Fruit fly (Drosophila melanogaster) whole organism, embryonic: Measurements from ENCODE around the gene Eig71Eg.
A peak's percentile ranks its signal among the peaks of the same experiment; 100 is the strongest.

ENCODE experiments used
- Aef1 ChIP-seq: fragments of 200-800 bp; sonication (Bioruptor generic); IDR thresholded peaks from 3 replicates; pipeline ENCODE4 v1.3.6; 2022; ENCODE audit warnings: missing biosample characterization, missing genetic modification characterization
- Bteb2 ChIP-seq: fragments of 200-800 bp; sonication (Bioruptor generic); optimal IDR thresholded peaks from 2 replicates; lab custom pipeline; 2016; ENCODE audit warnings: missing biosample characterization, missing genetic modification characterization
- CG10431 ChIP-seq: fragments of 200-800 bp; sonication (Bioruptor generic); optimal IDR thresholded peaks from 3 replicates; lab custom pipeline; 2018; ENCODE audit warnings: missing biosample characterization, mild to moderate bottlenecking, missing genetic modification characterization
- CG12769 ChIP-seq: fragments of 200-800 bp; sonication (Bioruptor generic); optimal IDR thresholded peaks from 2 replicates; lab custom pipeline; 2019; ENCODE audit warnings: missing biosample characterization, mild to moderate bottlenecking, missing genetic modification characterization, moderate library complexity
- CG13894 ChIP-seq: fragments of 200-800 bp; sonication (Bioruptor generic); optimal IDR thresholded peaks from 3 replicates; lab custom pipeline; 2018; ENCODE audit warnings: missing biosample characterization, mild to moderate bottlenecking, missing genetic modification characterization, moderate library complexity
- CG14710 ChIP-seq: fragments of 200-800 bp; sonication (Bioruptor generic); optimal IDR thresholded peaks from 3 replicates; lab custom pipeline; 2019; ENCODE audit warnings: missing biosample characterization, mild to moderate bottlenecking, missing genetic modification characterization, moderate library complexity
- CG15696 ChIP-seq: fragments of 200-800 bp; sonication (Bioruptor generic); optimal IDR thresholded peaks from 2 replicates; lab custom pipeline; 2019; ENCODE audit warnings: missing biosample characterization, mild to moderate bottlenecking, missing genetic modification characterization, moderate library complexity
- CG1602 ChIP-seq: fragments of 200-800 bp; sonication (Bioruptor generic); optimal IDR thresholded peaks from 3 replicates; lab custom pipeline; 2016; ENCODE audit warnings: missing biosample characterization, missing genetic modification characterization
- CG16815 ChIP-seq: fragments of 200-800 bp; sonication (Bioruptor generic); optimal IDR thresholded peaks from 3 replicates; lab custom pipeline; 2017; ENCODE audit warnings: missing biosample characterization, mild to moderate bottlenecking, missing genetic modification characterization
- CG33557 ChIP-seq: fragments of 200-800 bp; sonication (Bioruptor generic); optimal IDR thresholded peaks from 2 replicates; lab custom pipeline; 2019; ENCODE audit warnings: missing biosample characterization, mild to moderate bottlenecking, missing genetic modification characterization, moderate library complexity
- CG34422 ChIP-seq: fragments of 200-800 bp; sonication (Bioruptor generic); IDR thresholded peaks from 3 replicates; pipeline ENCODE4 v1.3.6; 2022; ENCODE audit warnings: missing biosample characterization, missing genetic modification characterization
- CG4282 ChIP-seq: fragments of 200-800 bp; sonication (Bioruptor generic); optimal IDR thresholded peaks from 2 replicates; lab custom pipeline; 2016; ENCODE audit warnings: missing biosample characterization, missing genetic modification characterization
- CG6689 ChIP-seq: fragments of 200-800 bp; sonication (Bioruptor generic); IDR thresholded peaks from 2 replicates; pipeline ENCODE4 v1.3.6; 2022; ENCODE audit warnings: missing biosample characterization, missing genetic modification characterization
- CG8089 ChIP-seq: fragments of 200-800 bp; sonication (Bioruptor generic); optimal IDR thresholded peaks from 3 replicates; lab custom pipeline; 2016; ENCODE audit warnings: missing biosample characterization, missing genetic modification characterization
- CG9609 ChIP-seq: fragments of 200-800 bp; sonication (Bioruptor generic); optimal IDR thresholded peaks from 3 replicates; lab custom pipeline; 2016; ENCODE audit warnings: missing biosample characterization, missing genetic modification characterization
- CG9727 ChIP-seq: fragments of 200-800 bp; sonication (Bioruptor generic); optimal IDR thresholded peaks from 3 replicates; lab custom pipeline; 2017; ENCODE audit warnings: missing biosample characterization, mild to moderate bottlenecking, missing genetic modification characterization
- D ChIP-seq, 2 experiments: fragments of 200-800 bp in 1 of 2; fragments of >200 bp in 1 of 2; sonication (Bioruptor generic) in 1 of 2; optimal IDR thresholded peaks; 2 replicates in 1 of 2; 3 replicates in 1 of 2; lab custom pipeline; 2017; ENCODE audit warnings: mild to moderate bottlenecking in 1 of 2, missing biosample characterization in 1 of 2, missing genetic modification characterization in 1 of 2, missing genetic modification reagents in 1 of 2
- Dek ChIP-seq: fragments of 200-800 bp; sonication (Bioruptor generic); optimal IDR thresholded peaks from 3 replicates; lab custom pipeline; 2019; ENCODE audit warnings: missing biosample characterization, mild to moderate bottlenecking, missing genetic modification characterization, moderate library complexity
- Dfd ChIP-seq, 2 experiments: fragments of >200 bp; optimal IDR thresholded peaks; 2 replicates each; lab custom pipeline; 2017; ENCODE audit warnings: missing biosample characterization in 2 of 2, missing genetic modification characterization in 2 of 2
- E2f1 ChIP-seq: fragments of 200-800 bp; sonication (Bioruptor generic); IDR thresholded peaks from 2 replicates; pipeline ENCODE4 v1.3.6; 2022; ENCODE audit warnings: missing biosample characterization, missing genetic modification characterization
- Hr78 ChIP-seq, 2 experiments: fragments of 200-800 bp in 1 of 2; fragments of >200 bp in 1 of 2; sonication (Bioruptor generic) in 1 of 2; optimal IDR thresholded peaks; 2 replicates each; lab custom pipeline; 2017 to 2019; ENCODE audit warnings: missing biosample characterization in 2 of 2, missing genetic modification characterization in 2 of 2, mild to moderate bottlenecking in 1 of 2, moderate library complexity in 1 of 2
- NFAT ChIP-seq: fragments of 200-800 bp; sonication (Bioruptor generic); IDR thresholded peaks from 2 replicates; pipeline ENCODE4 v1.3.6; 2022; ENCODE audit warnings: missing biosample characterization, missing genetic modification characterization
- Pdp1 ChIP-seq, 2 experiments: fragments of 200-800 bp; sonication (Bioruptor generic); optimal IDR thresholded peaks; 3 replicates each; lab custom pipeline; 2016; ENCODE audit warnings: missing biosample characterization in 2 of 2, missing genetic modification characterization in 2 of 2, mild to moderate bottlenecking in 1 of 2, moderate library complexity in 1 of 2
- Ptx1 ChIP-seq: fragments of 200-800 bp; sonication (Bioruptor generic); IDR thresholded peaks from 2 replicates; pipeline ENCODE4 v1.3.6; 2022; ENCODE audit warnings: missing biosample characterization, missing genetic modification characterization
- Ssrp ChIP-seq: fragments of 200-800 bp; sonication (Bioruptor generic); optimal IDR thresholded peaks from 2 replicates; lab custom pipeline; 2018; ENCODE audit warnings: missing biosample characterization, mild to moderate bottlenecking, missing genetic modification characterization, moderate library complexity
- Tbp ChIP-seq: fragments of >200 bp; optimal IDR thresholded peaks from 2 replicates; lab custom pipeline; 2018; ENCODE audit warnings: missing biosample characterization, missing genetic modification characterization
- abd-A ChIP-seq: fragments of 200-800 bp; sonication (Bioruptor generic); optimal IDR thresholded peaks from 3 replicates; lab custom pipeline; 2019; ENCODE audit warnings: missing biosample characterization, mild to moderate bottlenecking, missing genetic modification characterization, moderate library complexity
- ara ChIP-seq: fragments of 200-800 bp; sonication (Bioruptor generic); IDR thresholded peaks from 2 replicates; pipeline ENCODE4 v1.3.6; 2022; ENCODE audit warnings: missing biosample characterization, missing genetic modification characterization
- chif ChIP-seq, 2 experiments: fragments of 200-800 bp; sonication (Bioruptor generic); optimal IDR thresholded peaks; 3 replicates each; lab custom pipeline; 2016; ENCODE audit warnings: missing biosample characterization in 2 of 2, missing genetic modification characterization in 2 of 2
- chinmo ChIP-seq: fragments of 200-800 bp; sonication (Bioruptor generic); IDR thresholded peaks from 4 replicates; pipeline ENCODE4 v1.3.6; 2022; ENCODE audit warnings: missing biosample characterization, missing genetic modification characterization; ENCODE audit not compliant: partially characterized antibody
- ftz-f1 ChIP-seq: fragments of 200-800 bp; sonication (Bioruptor generic); optimal IDR thresholded peaks from 2 replicates; lab custom pipeline; 2016; ENCODE audit warnings: missing biosample characterization, missing genetic modification characterization
- gt ChIP-seq: fragments of 200-800 bp; sonication (Bioruptor generic); IDR thresholded peaks from 2 replicates; pipeline ENCODE4 v1.3.6; 2022; ENCODE audit warnings: missing biosample characterization, missing genetic modification characterization
- lab ChIP-seq: fragments of 200-800 bp; sonication (Bioruptor generic); optimal IDR thresholded peaks from 3 replicates; lab custom pipeline; 2017; ENCODE audit warnings: missing biosample characterization, missing genetic modification characterization, mild to moderate bottlenecking, moderate library complexity, missing genetic modification reagents
- nerfin-2 ChIP-seq: fragments of 200-800 bp; sonication (Bioruptor generic); IDR thresholded peaks from 2 replicates; pipeline ENCODE4 v1.3.6; 2022; ENCODE audit warnings: missing biosample characterization, missing genetic modification characterization; ENCODE audit not compliant: partially characterized antibody
- nom ChIP-seq: fragments of 200-800 bp; sonication (Bioruptor generic); optimal IDR thresholded peaks from 2 replicates; lab custom pipeline; 2017; ENCODE audit warnings: missing biosample characterization, missing genetic modification characterization, mild to moderate bottlenecking, moderate library complexity, missing genetic modification reagents
- peb ChIP-seq: fragments of 200-800 bp; sonication (Bioruptor generic); IDR thresholded peaks from 2 replicates; pipeline ENCODE4 v1.3.6; 2022; ENCODE audit warnings: missing biosample characterization, missing genetic modification characterization
- pita ChIP-seq: fragments of 200-800 bp; sonication (Bioruptor generic); optimal IDR thresholded peaks from 2 replicates; lab custom pipeline; 2017; ENCODE audit warnings: missing biosample characterization, mild to moderate bottlenecking, missing genetic modification characterization
- sens ChIP-seq: fragments of 200-800 bp; sonication (Bioruptor generic); peaks from one replicate; lab custom pipeline; 2016; ENCODE audit warnings: missing biosample characterization, missing genetic modification characterization
- slbo ChIP-seq: fragments of 200-800 bp; sonication (Bioruptor generic); IDR thresholded peaks from 2 replicates; pipeline ENCODE4 v1.3.6; 2022; ENCODE audit warnings: missing biosample characterization, missing genetic modification characterization
- sna ChIP-seq: fragments of 200-800 bp; sonication (Bioruptor generic); IDR thresholded peaks from 2 replicates; pipeline ENCODE4 v1.3.6; 2022; ENCODE audit warnings: missing biosample characterization, missing genetic modification characterization; ENCODE audit not compliant: partially characterized antibody
- ttk ChIP-seq: fragments of 200-800 bp; sonication (Bioruptor generic); IDR thresholded peaks from 2 replicates; pipeline ENCODE4 v2.1.2; 2022; ENCODE audit warnings: missing biosample characterization, missing genetic modification characterization
- usp ChIP-seq: fragments of >200 bp; optimal IDR thresholded peaks from 2 replicates; lab custom pipeline; 2017; ENCODE audit warnings: missing biosample characterization, missing genetic modification characterization
- vfl ChIP-seq: fragments of 200-800 bp; sonication (Bioruptor generic); optimal IDR thresholded peaks from 2 replicates; lab custom pipeline; 2016; ENCODE audit warnings: missing biosample characterization, missing genetic modification characterization
- wek ChIP-seq: fragments of 200-800 bp; sonication (Bioruptor generic); optimal IDR thresholded peaks from 3 replicates; lab custom pipeline; 2018; ENCODE audit warnings: missing biosample characterization, mild to moderate bottlenecking, missing genetic modification characterization, moderate library complexity

Eig71Eg gene

DNA sequence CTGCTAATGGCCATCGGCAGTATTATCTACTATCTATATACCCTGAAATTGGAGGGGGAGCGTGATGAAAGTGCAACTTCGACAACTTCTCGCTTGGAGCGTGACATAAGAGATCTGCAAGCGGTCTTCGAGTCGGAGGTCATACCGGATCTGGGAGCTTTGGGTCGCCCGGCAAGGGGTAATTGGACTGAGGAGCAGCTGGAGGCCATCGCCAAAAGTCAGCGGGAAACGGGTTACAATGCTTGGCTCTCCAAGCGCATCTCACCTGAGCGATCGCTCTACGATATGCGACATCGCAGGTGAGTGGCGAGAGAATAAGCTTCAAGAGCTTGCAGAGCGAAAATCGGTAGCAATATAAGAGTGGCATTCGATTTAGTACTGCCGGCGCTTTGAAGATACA lies 26.6 kb downstream of the Eig71Eg start (continued):
- TF ChIP-seq Ssrp (tag; lab: Kevin White, UChicago) (no peak), CG10431 (no peak), pita (no peak), Tbp (GFP tag; lab: Kevin White, UChicago) (no peak), CG14710 (no peak), nerfin-2 (GFP tag; lab: Robert Waterston, UW) (no peak), Pdp1 (GFP tag; optimal IDR thresholded peaks at IDR 0.05; lab: Kevin White, UChicago) (peak in 1 of 2 experiments; percentile 38), ttk (GFP tag; lab: Robert Waterston, UW) (no peak), abd-A (no peak), CG1602 (no peak), CG9609 (GFP tag; lab: Kevin White, UChicago) (no peak), CG16815 (GFP tag; lab: Kevin White, UChicago) (no peak), chinmo (GFP tag; lab: Robert Waterston, UW) (peak; percentile 74; the same call in 1 of the 4 replicates), Ptx1 (GFP tag; lab: Robert Waterston, UW) (no peak), Dek (tag; lab: Kevin White, UChicago) (no peak), ara (GFP tag; lab: Robert Waterston, UW) (peak; percentile 41; the same call in 1 of the 2 replicates), CG4282 (GFP tag; lab: Kevin White, UChicago) (no peak), E2f1 (GFP tag; lab: Robert Waterston, UW) (no peak), CG6689 (GFP tag; lab: Robert Waterston, UW) (no peak), gt (GFP tag; lab: Robert Waterston, UW) (no peak), ftz-f1 (GFP tag; lab: Kevin White, UChicago) (peak; percentile 9), Hr78 (GFP tag; optimal IDR thresholded peaks at IDR 0.05; lab: Kevin White, UChicago) (peak in 1 of 2 experiments; percentile 56), usp (no peak), lab (GFP tag; lab: Kevin White, UChicago) (no peak), sens (GFP tag; lab: Kevin White, UChicago) (peak; percentile 5), D (optimal IDR thresholded peaks at IDR 0.05; lab: Kevin White, UChicago) (no peak), D (GFP tag; optimal IDR thresholded peaks at IDR 0.05; lab: Kevin White, UChicago) (no peak), CG9727 (GFP tag; lab: Kevin White, UChicago) (no peak), CG33557 (no peak), CG13894 (tag; lab: Kevin White, UChicago) (no peak), CG34422 (GFP tag; lab: Robert Waterston, UW) (0 out of 3 replicates have a peak, but pooled peaks have one; percentile 24), wek (GFP tag; lab: Kevin White, UChicago) (no peak), CG12769 (peak; percentile 85), slbo (GFP tag; lab: Robert Waterston, UW) (no peak), chif (GFP tag; optimal IDR thresholded peaks at IDR 0.05; lab: Kevin White, UChicago) (no peak)

dm6 chr3L:15687802-15688201 lies 30.4 kb downstream of the Eig71Eg start, which contains the start of gene CG34452:
TSS of gene CG34452 (minus strand) at chr3L:15687902.
- no peak for TF ChIP-seq Pdp1 (GFP tag; optimal IDR thresholded peaks at IDR 0.05; lab: Kevin White, UChicago)
- TF ChIP-seq Dfd (GFP tag; optimal IDR thresholded peaks at IDR 0.05; lab: Kevin White, UChicago): no peak
- no peak for TF ChIP-seq Bteb2
- no peak for TF ChIP-seq vfl
- no peak for TF ChIP-seq peb (GFP tag; lab: Robert Waterston, UW)
- TF ChIP-seq sna (GFP tag; lab: Robert Waterston, UW): no peak
- TF ChIP-seq Aef1 (GFP tag; lab: Robert Waterston, UW): no peak
- no peak for TF ChIP-seq CG15696 (tag; lab: Kevin White, UChicago)
- TF ChIP-seq NFAT (GFP tag; lab: Robert Waterston, UW): no peak
- TF ChIP-seq CG8089: no peak
- no peak for TF ChIP-seq nom (GFP tag; lab: Kevin White, UChicago)
- TF ChIP-seq, all 482 proteins: peak for 0
